Fruit fly (Drosophila melanogaster) whole organism, wandering third instar larva: ENCODE results near the gene TrpA1.

Experiments
- Abd-B ChIP-seq: fragments of >200 bp; optimal IDR thresholded peaks from 2 replicates; lab custom pipeline; 2017; ENCODE audit warnings: missing biosample characterization, missing genetic modification characterization
- CrebA ChIP-seq: fragments of 200-800 bp; sonication (Bioruptor generic); optimal IDR thresholded peaks from 2 replicates; lab custom pipeline; 2016; ENCODE audit warnings: missing biosample characterization, mild to moderate bottlenecking, missing genetic modification characterization, borderline replicate concordance
- Dif ChIP-seq: fragments of 200-275, 200-300 bp; sonication (Bioruptor generic); optimal IDR thresholded peaks from 2 replicates; lab custom pipeline; 2018; ENCODE audit warnings: missing biosample characterization, missing genetic modification characterization; ENCODE audit not compliant: partially characterized antibody
- GATAd ChIP-seq: sonication (Bioruptor generic); optimal IDR thresholded peaks from 2 replicates; lab custom pipeline; 2016; ENCODE audit warnings: missing biosample characterization, missing genetic modification characterization
- HLH106 ChIP-seq: fragments of 200-800 bp; optimal IDR thresholded peaks from 3 replicates; lab custom pipeline; 2019; ENCODE audit warnings: missing biosample characterization, mild to moderate bottlenecking, missing genetic modification characterization, moderate library complexity
- Hr78 ChIP-seq: fragments of >200 bp; optimal IDR thresholded peaks from 2 replicates; lab custom pipeline; 2017; ENCODE audit warnings: missing biosample characterization, missing genetic modification characterization
- Hr83 ChIP-seq: fragments of 200-300 bp; sonication (Bioruptor generic); optimal IDR thresholded peaks from 2 replicates; lab custom pipeline; 2016; ENCODE audit warnings: missing biosample characterization, mild to moderate bottlenecking, missing genetic modification characterization, moderate library complexity; ENCODE audit not compliant: poor library complexity, severe bottlenecking
- Jra ChIP-seq: sonication (Bioruptor generic); optimal IDR thresholded peaks from 2 replicates; lab custom pipeline; 2016; ENCODE audit warnings: missing biosample characterization, missing genetic modification characterization
- Mio ChIP-seq: sonication (Bioruptor generic); optimal IDR thresholded peaks from 2 replicates; lab custom pipeline; 2016; ENCODE audit warnings: missing biosample characterization, missing genetic modification characterization
- N ChIP-seq: fragments of >200 bp; optimal IDR thresholded peaks from 2 replicates; lab custom pipeline; 2018; ENCODE audit warnings: missing biosample characterization, missing external identifiers, missing genetic modification characterization
- OdsH ChIP-seq: fragments of 200-800 bp; sonication (Bioruptor generic); optimal IDR thresholded peaks from 2 replicates; lab custom pipeline; 2016; ENCODE audit warnings: missing biosample characterization, mild to moderate bottlenecking, missing genetic modification characterization
- Sp1 ChIP-seq: fragments of 200-800 bp; sonication (Bioruptor generic); optimal IDR thresholded peaks from 3 replicates; lab custom pipeline; 2019; ENCODE audit warnings: missing biosample characterization, mild to moderate bottlenecking, missing genetic modification characterization, moderate library complexity
- br ChIP-seq: fragments of 200-800 bp; sonication (Bioruptor generic); optimal IDR thresholded peaks from 2 replicates; lab custom pipeline; 2016; ENCODE audit warnings: missing biosample characterization, missing genetic modification characterization
- dl ChIP-seq, 2 experiments: fragments of 175-275, 200-275 bp in 1 of 2; fragments of 200-275 bp in 1 of 2; sonication (Bioruptor generic); optimal IDR thresholded peaks; lab custom pipeline; 2018; ENCODE audit warnings: mild to moderate bottlenecking in 2 of 2, missing biosample characterization in 2 of 2, missing genetic modification characterization in 2 of 2, moderate library complexity in 2 of 2; ENCODE audit not compliant: partially characterized antibody in 2 of 2, insufficient read depth in 1 of 2
- dmrt93B ChIP-seq: fragments of 200-800 bp; sonication (Bioruptor generic); optimal IDR thresholded peaks from 2 replicates; lab custom pipeline; 2018; ENCODE audit warnings: missing biosample characterization, mild to moderate bottlenecking, missing genetic modification characterization
- dsf ChIP-seq: sonication (Bioruptor generic); optimal IDR thresholded peaks from 2 replicates; lab custom pipeline; 2016; ENCODE audit warnings: missing biosample characterization, missing genetic modification characterization, borderline replicate concordance
- ey ChIP-seq: fragments of 200-800 bp; sonication (Bioruptor generic); optimal IDR thresholded peaks from 2 replicates; lab custom pipeline; 2016; ENCODE audit warnings: missing biosample characterization, missing genetic modification characterization
- foxo ChIP-seq, 2 experiments: fragments of 200-800 bp; sonication (Bioruptor generic); optimal IDR thresholded peaks; 2 replicates in 1 of 2; 3 replicates in 1 of 2; lab custom pipeline; 2016 to 2017; ENCODE audit warnings: missing biosample characterization in 2 of 2, missing genetic modification characterization in 2 of 2
- fru ChIP-seq: fragments of 200-800 bp; sonication (Bioruptor generic); optimal IDR thresholded peaks from 3 replicates; lab custom pipeline; 2016; ENCODE audit warnings: missing biosample characterization, mild to moderate bottlenecking, missing genetic modification characterization
- h ChIP-seq: fragments of 200-800 bp; sonication (Bioruptor generic); optimal IDR thresholded peaks from 3 replicates; lab custom pipeline; 2016; ENCODE audit warnings: missing biosample characterization, mild to moderate bottlenecking, missing genetic modification characterization
- jim ChIP-seq: fragments of 175-275, 200-325 bp; sonication (Bioruptor generic); optimal IDR thresholded peaks from 2 replicates; lab custom pipeline; 2016; ENCODE audit warnings: missing biosample characterization, mild to moderate bottlenecking, missing genetic modification characterization
- lola ChIP-seq: fragments of >200 bp; optimal IDR thresholded peaks from 2 replicates; lab custom pipeline; 2017; ENCODE audit warnings: missing biosample characterization, missing genetic modification characterization
- psq ChIP-seq: fragments of 200-800 bp; sonication (Bioruptor generic); optimal IDR thresholded peaks from 3 replicates; lab custom pipeline; 2017; ENCODE audit warnings: missing biosample characterization, mild to moderate bottlenecking, missing genetic modification characterization, moderate library complexity
- rgr ChIP-seq: fragments of 200-800 bp; sonication (Bioruptor generic); optimal IDR thresholded peaks from 3 replicates; lab custom pipeline; 2016; ENCODE audit warnings: missing biosample characterization, mild to moderate bottlenecking, missing genetic modification characterization
- sv ChIP-seq: fragments of 200-800 bp; sonication (Bioruptor generic); optimal IDR thresholded peaks from 3 replicates; lab custom pipeline; 2016; ENCODE audit warnings: missing biosample characterization, missing genetic modification characterization
- tai ChIP-seq: sonication (Bioruptor generic); optimal IDR thresholded peaks from 2 replicates; lab custom pipeline; 2016; ENCODE audit warnings: missing biosample characterization, missing genetic modification characterization
- usp ChIP-seq: fragments of >200 bp; optimal IDR thresholded peaks from 2 replicates; lab custom pipeline; 2017; ENCODE audit warnings: missing biosample characterization, missing genetic modification characterization
- woc ChIP-seq: sonication (Bioruptor generic); optimal IDR thresholded peaks from 2 replicates; lab custom pipeline; 2016; ENCODE audit warnings: missing biosample characterization, mild to moderate bottlenecking, missing genetic modification characterization

Gene TrpA1

DNA sequence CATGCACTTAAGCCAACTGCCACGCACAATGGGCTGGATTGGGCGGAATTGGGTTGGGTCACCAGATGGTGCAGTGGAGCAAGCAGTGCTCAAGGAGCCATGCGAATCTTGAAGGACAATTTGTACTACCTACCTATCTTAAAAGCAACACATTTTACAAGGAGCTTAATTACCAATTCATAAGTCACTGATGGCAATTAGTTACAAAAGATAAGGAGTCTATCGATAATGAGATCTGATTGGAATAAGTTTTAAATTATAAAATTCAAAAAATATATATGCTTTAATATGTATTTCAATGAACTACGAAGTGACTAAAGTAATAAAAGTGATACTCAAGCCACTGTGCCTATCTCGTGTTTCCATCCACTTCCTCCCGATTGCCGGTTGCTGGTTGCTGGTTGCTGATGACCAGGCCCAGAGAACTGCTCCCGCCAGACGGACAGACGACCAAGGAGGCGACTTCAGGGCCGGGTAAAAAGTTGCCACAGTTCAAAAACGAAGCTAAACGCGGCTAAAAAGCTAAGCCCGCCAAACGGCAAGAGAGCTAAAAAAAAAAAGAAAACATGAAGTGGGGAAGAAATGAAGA, 23.1 kb downstream of the TrpA1 start:
- TF ChIP-seq tai (GFP tag; lab: Kevin White, UChicago) (no peak), HLH106 (tag; lab: Kevin White, UChicago) (peak; percentile 27), rgr (GFP tag; lab: Kevin White, UChicago) (peak; percentile 26), ey (peak; percentile 1), fru (peak; percentile 12), foxo (GFP tag; optimal IDR thresholded peaks at IDR 0.05; lab: Kevin White, UChicago) (peak in 1 of 2 experiments; percentile 14), woc (peak; percentile 27), GATAd (GFP tag; lab: Kevin White, UChicago) (no peak), dmrt93B (GFP tag; lab: Kevin White, UChicago) (no peak), Sp1 (GFP tag; lab: Kevin White, UChicago) (peak; percentile 23), dsf (no peak), h (GFP tag; lab: Kevin White, UChicago) (peak; percentile 42), OdsH (GFP tag; lab: Kevin White, UChicago) (peak; percentile 33), usp (no peak), psq (GFP tag; lab: Kevin White, UChicago) (peak; percentile 88)

DNA sequence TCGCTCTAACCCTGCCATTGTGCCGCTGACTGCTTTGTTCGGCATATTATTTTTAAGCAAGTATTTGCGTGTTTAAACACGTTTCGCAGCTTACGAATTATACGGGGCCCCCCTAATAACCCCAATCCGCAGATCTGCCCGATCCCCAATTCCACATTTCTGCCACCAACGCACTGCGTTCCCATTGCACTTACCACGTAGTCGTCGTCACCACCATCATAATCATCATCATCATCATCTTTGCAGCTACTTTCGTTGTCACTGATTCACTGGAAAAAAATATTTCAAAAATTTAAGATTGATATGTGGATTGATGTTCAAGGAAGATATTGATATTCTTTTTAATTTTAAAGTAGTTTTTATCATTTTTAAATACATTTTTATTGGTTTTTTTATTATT, 25.5 kb downstream of the TrpA1 start:
- TF ChIP-seq rgr (GFP tag; lab: Kevin White, UChicago) = no peak
- TF ChIP-seq dsf = no peak
- TF ChIP-seq tai (GFP tag; lab: Kevin White, UChicago) = no peak
- TF ChIP-seq Dif (GFP tag; lab: Kevin White, UChicago) = no peak
- TF ChIP-seq Hr78 (GFP tag; lab: Kevin White, UChicago) = no peak
- no peak for TF ChIP-seq GATAd (GFP tag; lab: Kevin White, UChicago)
- TF ChIP-seq dl (GFP tag; optimal IDR thresholded peaks at IDR 0.05; lab: Kevin White, UChicago; ENCODE audit: insufficient read depth in 1 of 2, partially characterized antibody in 2 of 2) = no peak
- TF ChIP-seq lola = no peak
- no peak for TF ChIP-seq N (GFP tag; lab: Kevin White, UChicago)
- no peak for TF ChIP-seq foxo (GFP tag; optimal IDR thresholded peaks at IDR 0.05; lab: Kevin White, UChicago)
- TF ChIP-seq ey = no peak
- TF ChIP-seq sv (GFP tag; lab: Kevin White, UChicago) = no peak

dm6 chr3L:8878388-8878787, 26.6 kb downstream of the TrpA1 start:
- TF ChIP-seq Hr83 (GFP tag; lab: Kevin White, UChicago) (no peak), Jra (GFP tag; lab: Kevin White, UChicago) (no peak), jim (GFP tag; lab: Kevin White, UChicago) (no peak), rgr (GFP tag; lab: Kevin White, UChicago) (peak; percentile 20), Dif (GFP tag; lab: Kevin White, UChicago) (no peak)

DNA sequence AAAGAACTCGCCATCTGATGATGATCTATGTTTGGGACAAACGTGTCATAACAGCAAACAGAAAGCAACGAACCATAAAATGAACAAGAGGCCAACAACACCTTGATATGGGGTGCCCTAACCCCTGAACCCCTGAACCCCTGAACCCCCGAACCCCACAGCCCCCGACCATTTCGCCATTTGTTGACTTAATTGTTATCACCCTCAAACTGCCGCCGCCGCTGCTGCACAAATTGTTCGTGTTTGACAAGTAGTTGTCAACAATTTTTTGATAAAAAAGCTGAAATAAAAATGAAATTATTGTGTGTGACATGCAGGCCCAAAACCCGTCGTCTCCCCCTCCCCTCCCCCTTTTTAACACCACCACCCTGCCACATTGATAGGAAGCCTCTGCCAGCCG, 31.9 kb downstream of the TrpA1 start:
- TF ChIP-seq fru (no peak), GATAd (GFP tag; lab: Kevin White, UChicago) (no peak), Dif (GFP tag; lab: Kevin White, UChicago) (no peak), CrebA (no peak), ey (no peak)

DNA sequence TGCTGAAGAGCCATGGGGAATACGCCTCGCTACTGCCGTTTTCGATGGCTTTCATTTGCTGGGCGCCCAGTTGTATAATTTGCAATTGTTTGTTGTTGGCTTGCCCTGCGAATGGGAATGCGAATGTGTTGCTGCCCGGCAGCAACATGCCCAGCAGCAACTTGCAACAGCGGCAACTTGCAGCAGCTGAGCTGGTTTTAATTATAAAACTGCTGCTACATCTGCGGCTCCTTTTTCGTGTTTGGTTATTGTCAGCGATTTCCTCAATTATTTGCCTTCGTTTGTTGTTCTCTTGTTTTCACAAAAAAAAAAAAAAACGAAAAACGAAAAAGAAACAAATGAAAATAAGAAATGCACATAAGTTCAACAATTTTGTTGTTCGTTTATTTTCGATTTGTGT, 34.0 kb downstream of the TrpA1 start:
- no peak for TF ChIP-seq sv (GFP tag; lab: Kevin White, UChicago)
- no peak for TF ChIP-seq CrebA
- no peak for TF ChIP-seq br (GFP tag; lab: Kevin White, UChicago)

DNA sequence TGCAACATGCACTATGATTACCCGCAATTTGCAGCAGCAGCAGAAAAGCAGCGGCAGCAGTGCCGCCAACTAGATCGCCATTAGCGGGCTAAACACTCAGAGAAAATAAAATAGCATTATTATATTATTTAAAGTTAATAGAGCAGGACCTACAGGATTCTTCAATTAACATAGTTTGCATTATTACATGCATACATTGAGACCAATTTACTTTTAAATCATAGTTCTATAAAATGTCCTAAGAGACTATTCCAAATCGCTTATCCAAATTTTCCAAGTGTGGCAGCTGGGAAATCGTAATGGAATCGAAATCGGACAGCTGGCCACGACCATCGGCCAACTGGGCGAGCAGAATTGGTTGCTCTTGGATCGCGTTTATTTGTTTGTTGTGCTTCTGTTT, 34.5 kb downstream of the TrpA1 start:
- peak; percentile 18 for TF ChIP-seq h (GFP tag; lab: Kevin White, UChicago)
- TF ChIP-seq Sp1 (GFP tag; lab: Kevin White, UChicago) = no peak
- TF ChIP-seq OdsH (GFP tag; lab: Kevin White, UChicago) = no peak
- no peak for TF ChIP-seq Mio
- TF ChIP-seq Jra (GFP tag; lab: Kevin White, UChicago) = no peak
- no peak for TF ChIP-seq GATAd (GFP tag; lab: Kevin White, UChicago)
- no peak for TF ChIP-seq Abd-B (GFP tag; lab: Kevin White, UChicago)
